Fruit fly (Drosophila melanogaster) whole organism, embryonic: ENCODE data around the gene IntS2.

Experiments used
- Bteb2 ChIP-seq: fragments of 200-800 bp; sonication (Bioruptor generic); optimal IDR thresholded peaks from 2 replicates; lab custom pipeline; 2016; ENCODE audit warnings: missing biosample characterization, missing genetic modification characterization
- CG10431 ChIP-seq: fragments of 200-800 bp; sonication (Bioruptor generic); optimal IDR thresholded peaks from 3 replicates; lab custom pipeline; 2018; ENCODE audit warnings: missing biosample characterization, mild to moderate bottlenecking, missing genetic modification characterization
- CG10462 ChIP-seq: fragments of 200-800 bp; sonication (Bioruptor generic); optimal IDR thresholded peaks from 2 replicates; lab custom pipeline; 2016; ENCODE audit warnings: missing biosample characterization, missing genetic modification characterization
- CG11247 ChIP-seq: fragments of 200-800 bp; sonication (Bioruptor generic); IDR thresholded peaks from 2 replicates; pipeline ENCODE4 v1.3.6; 2022; ENCODE audit warnings: missing biosample characterization, missing genetic modification characterization
- CG11696 ChIP-seq: fragments of 200-800 bp; sonication (Bioruptor generic); IDR thresholded peaks from 2 replicates; pipeline ENCODE4 v1.3.6; 2022; ENCODE audit warnings: missing biosample characterization, missing genetic modification characterization
- CG12219 ChIP-seq: fragments of 200-800 bp; sonication (Bioruptor generic); optimal IDR thresholded peaks from 3 replicates; lab custom pipeline; 2018; ENCODE audit warnings: missing biosample characterization, mild to moderate bottlenecking, missing genetic modification characterization
- CG16813 ChIP-seq: fragments of 200-800 bp; sonication (Bioruptor generic); IDR thresholded peaks from 3 replicates; pipeline ENCODE4 v1.3.6; 2022; ENCODE audit warnings: missing biosample characterization, missing genetic modification characterization; ENCODE audit not compliant: partially characterized antibody
- CG17186 ChIP-seq: fragments of 200-800 bp; sonication (Bioruptor generic); optimal IDR thresholded peaks from 3 replicates; lab custom pipeline; 2017; ENCODE audit warnings: missing biosample characterization, missing genetic modification reagents, missing genetic modification characterization
- CG17359 ChIP-seq: fragments of 200-800 bp; sonication (Bioruptor generic); optimal IDR thresholded peaks from 3 replicates; lab custom pipeline; 2018; ENCODE audit warnings: missing biosample characterization, mild to moderate bottlenecking, missing genetic modification characterization, moderate library complexity
- CG3838 ChIP-seq: fragments of 200-800 bp; sonication (Bioruptor generic); optimal IDR thresholded peaks from 3 replicates; lab custom pipeline; 2016; ENCODE audit warnings: missing biosample characterization, missing genetic modification characterization
- CG4617 ChIP-seq: fragments of 200-800 bp; sonication (Bioruptor generic); optimal IDR thresholded peaks from 3 replicates; lab custom pipeline; 2016; ENCODE audit warnings: missing biosample characterization, missing genetic modification characterization, borderline replicate concordance
- CG6654 ChIP-seq: fragments of 200-800 bp; sonication (Bioruptor generic); optimal IDR thresholded peaks from 2 replicates; lab custom pipeline; 2017; ENCODE audit warnings: missing biosample characterization, mild to moderate bottlenecking, missing genetic modification characterization
- CG8944 ChIP-seq: fragments of 200-800 bp; sonication (Bioruptor generic); optimal IDR thresholded peaks from 3 replicates; lab custom pipeline; 2016; ENCODE audit warnings: missing biosample characterization, missing genetic modification characterization
- CG9437 ChIP-seq: fragments of 200-800 bp; sonication (Bioruptor generic); optimal IDR thresholded peaks from 2 replicates; lab custom pipeline; 2018; ENCODE audit warnings: missing biosample characterization, mild to moderate bottlenecking, missing genetic modification characterization
- CrebB ChIP-seq: fragments of 200-800 bp; sonication (Bioruptor generic); optimal IDR thresholded peaks from 3 replicates; lab custom pipeline; 2018; ENCODE audit warnings: missing biosample characterization, mild to moderate bottlenecking, missing genetic modification characterization
- D ChIP-seq, 2 experiments: fragments of 200-800 bp in 1 of 2; fragments of >200 bp in 1 of 2; sonication (Bioruptor generic) in 1 of 2; optimal IDR thresholded peaks; 2 replicates in 1 of 2; 3 replicates in 1 of 2; lab custom pipeline; 2017; ENCODE audit warnings: mild to moderate bottlenecking in 1 of 2, missing biosample characterization in 1 of 2, missing genetic modification characterization in 1 of 2, missing genetic modification reagents in 1 of 2
- Dref ChIP-seq: fragments of 200-800 bp; sonication (Bioruptor generic); IDR thresholded peaks from 2 replicates; pipeline ENCODE4 v1.3.6; 2022; ENCODE audit warnings: missing biosample characterization, missing genetic modification characterization
- Fer3 ChIP-seq: fragments of 200-800 bp; sonication (Bioruptor generic); optimal IDR thresholded peaks from 2 replicates; lab custom pipeline; 2018; ENCODE audit warnings: missing biosample characterization, mild to moderate bottlenecking, missing genetic modification characterization, moderate library complexity
- H2.0 ChIP-seq: fragments of 200-800 bp; sonication (Bioruptor generic); IDR thresholded peaks from 2 replicates; pipeline ENCODE4 v1.3.6; 2022; ENCODE audit warnings: missing biosample characterization, missing genetic modification characterization
- HHEX ChIP-seq: fragments of 200-800 bp; sonication (Bioruptor generic); optimal IDR thresholded peaks from 3 replicates; lab custom pipeline; 2017; ENCODE audit warnings: missing biosample characterization, mild to moderate bottlenecking, missing genetic modification characterization, missing genetic modification reagents
- HLH54F ChIP-seq: fragments of 200-800 bp; sonication (Bioruptor generic); optimal IDR thresholded peaks from 3 replicates; lab custom pipeline; 2016; ENCODE audit warnings: missing biosample characterization, missing genetic modification characterization
- Jarid2 ChIP-seq: fragments of 200-800 bp; sonication (Bioruptor generic); optimal IDR thresholded peaks from 3 replicates; lab custom pipeline; 2017; ENCODE audit warnings: mild to moderate bottlenecking, missing biosample characterization, missing genetic modification reagents, missing genetic modification characterization
- Lpt ChIP-seq: fragments of >200 bp; optimal IDR thresholded peaks from 2 replicates; lab custom pipeline; 2018; ENCODE audit warnings: missing biosample characterization, missing genetic modification characterization
- Meics ChIP-seq: fragments of 200-800 bp; sonication (Bioruptor generic); optimal IDR thresholded peaks from 2 replicates; lab custom pipeline; 2017; ENCODE audit warnings: missing biosample characterization, mild to moderate bottlenecking, missing genetic modification characterization
- Oli ChIP-seq: fragments of 200-800 bp; sonication (Bioruptor generic); optimal IDR thresholded peaks from 2 replicates; lab custom pipeline; 2018; ENCODE audit warnings: missing biosample characterization, mild to moderate bottlenecking, missing genetic modification characterization, moderate library complexity
- Sox102F ChIP-seq: fragments of 200-800 bp; sonication (Bioruptor generic); optimal IDR thresholded peaks from 2 replicates; lab custom pipeline; 2018; ENCODE audit warnings: missing biosample characterization, mild to moderate bottlenecking, missing genetic modification characterization, moderate library complexity
- Spps ChIP-seq: fragments of 200-800 bp; sonication (Bioruptor generic); optimal IDR thresholded peaks from 2 replicates; lab custom pipeline; 2018; ENCODE audit warnings: missing biosample characterization, mild to moderate bottlenecking, missing genetic modification characterization
- Sry-β ChIP-seq: fragments of 200-800 bp; sonication (Bioruptor generic); optimal IDR thresholded peaks from 2 replicates; lab custom pipeline; 2018; ENCODE audit warnings: missing biosample characterization, mild to moderate bottlenecking, missing genetic modification characterization, moderate library complexity
- aop ChIP-seq: fragments of 200-800 bp; sonication (Bioruptor generic); IDR thresholded peaks from 2 replicates; pipeline ENCODE4 v1.3.6; 2022; ENCODE audit warnings: missing biosample characterization, missing genetic modification characterization
- ara ChIP-seq: fragments of 200-800 bp; sonication (Bioruptor generic); IDR thresholded peaks from 2 replicates; pipeline ENCODE4 v1.3.6; 2022; ENCODE audit warnings: missing biosample characterization, missing genetic modification characterization
- ase ChIP-seq: fragments of 200-800 bp; sonication (Bioruptor generic); IDR thresholded peaks from 3 replicates; pipeline ENCODE4 v1.3.6; 2022; ENCODE audit warnings: missing biosample characterization, missing genetic modification characterization
- chinmo ChIP-seq: fragments of 200-800 bp; sonication (Bioruptor generic); IDR thresholded peaks from 4 replicates; pipeline ENCODE4 v1.3.6; 2022; ENCODE audit warnings: missing biosample characterization, missing genetic modification characterization; ENCODE audit not compliant: partially characterized antibody
- crc ChIP-seq: fragments of 200-800 bp; sonication (Bioruptor generic); optimal IDR thresholded peaks from 2 replicates; lab custom pipeline; 2016; ENCODE audit warnings: missing biosample characterization, missing genetic modification characterization
- en ChIP-seq: fragments of 200-800 bp; sonication (Bioruptor generic); optimal IDR thresholded peaks from 2 replicates; lab custom pipeline; 2016; ENCODE audit warnings: missing biosample characterization, missing genetic modification characterization
- fru ChIP-seq: fragments of >200 bp; optimal IDR thresholded peaks from 2 replicates; lab custom pipeline; 2017
- grau ChIP-seq: fragments of 200-800 bp; optimal IDR thresholded peaks from 3 replicates; lab custom pipeline; 2019; ENCODE audit warnings: missing biosample characterization, mild to moderate bottlenecking, missing genetic modification characterization, moderate library complexity
- gt ChIP-seq: fragments of 200-800 bp; sonication (Bioruptor generic); IDR thresholded peaks from 2 replicates; pipeline ENCODE4 v1.3.6; 2022; ENCODE audit warnings: missing biosample characterization, missing genetic modification characterization
- her ChIP-seq: fragments of 200-800 bp; sonication (Bioruptor generic); optimal IDR thresholded peaks from 2 replicates; lab custom pipeline; 2016; ENCODE audit warnings: missing biosample characterization, missing genetic modification characterization
- maf-S ChIP-seq: fragments of 200-800 bp; sonication (Bioruptor generic); optimal IDR thresholded peaks from 2 replicates; lab custom pipeline; 2016; ENCODE audit warnings: missing biosample characterization, missing genetic modification characterization
- mld ChIP-seq: fragments of 200-800 bp; sonication (Bioruptor generic); IDR thresholded peaks from 3 replicates; pipeline ENCODE4 v1.3.6; 2022; ENCODE audit warnings: missing biosample characterization, missing genetic modification characterization; ENCODE audit not compliant: partially characterized antibody
- p53 ChIP-seq: fragments of 200-800 bp; sonication (Bioruptor generic); optimal IDR thresholded peaks from 2 replicates; lab custom pipeline; 2016; ENCODE audit warnings: missing biosample characterization, missing genetic modification characterization
- ranshi ChIP-seq: fragments of 200-800 bp; sonication (Bioruptor generic); IDR thresholded peaks from 2 replicates; pipeline ENCODE4 v1.3.6; 2022; ENCODE audit warnings: missing biosample characterization, missing genetic modification characterization
- slou ChIP-seq: fragments of 200-800 bp; sonication (Bioruptor generic); optimal IDR thresholded peaks from 3 replicates; lab custom pipeline; 2016; ENCODE audit warnings: missing biosample characterization, missing genetic modification characterization
- sna ChIP-seq: fragments of 200-800 bp; sonication (Bioruptor generic); IDR thresholded peaks from 2 replicates; pipeline ENCODE4 v1.3.6; 2022; ENCODE audit warnings: missing biosample characterization, missing genetic modification characterization; ENCODE audit not compliant: partially characterized antibody
- stwl ChIP-seq: fragments of 200-800 bp; sonication (Bioruptor generic); optimal IDR thresholded peaks from 3 replicates; lab custom pipeline; 2018; ENCODE audit warnings: missing biosample characterization, mild to moderate bottlenecking, missing genetic modification characterization, moderate library complexity
- tap ChIP-seq: fragments of 200-800 bp; optimal IDR thresholded peaks from 3 replicates; lab custom pipeline; 2019; ENCODE audit warnings: missing biosample characterization, mild to moderate bottlenecking, missing genetic modification characterization, moderate library complexity
- tll ChIP-seq, 2 experiments: fragments of 200-800 bp in 1 of 2; fragments of >200 bp in 1 of 2; sonication (Bioruptor generic) in 1 of 2; optimal IDR thresholded peaks; 2 replicates each; lab custom pipeline; 2017 to 2019; ENCODE audit warnings: missing biosample characterization in 2 of 2, missing genetic modification characterization in 2 of 2, mild to moderate bottlenecking in 1 of 2, moderate library complexity in 1 of 2
- ttk ChIP-seq: fragments of 200-800 bp; sonication (Bioruptor generic); IDR thresholded peaks from 2 replicates; pipeline ENCODE4 v2.1.2; 2022; ENCODE audit warnings: missing biosample characterization, missing genetic modification characterization
- unpg ChIP-seq: fragments of 200-800 bp; sonication (Bioruptor generic); optimal IDR thresholded peaks from 3 replicates; lab custom pipeline; 2018; ENCODE audit warnings: missing biosample characterization, mild to moderate bottlenecking, missing genetic modification characterization, moderate library complexity

The IntS2 gene

dm6 chrX:17631996-17632612 lies 24.5 kb downstream of the IntS2 start, which contains the start of the genes corolla and ND-24 (continued):
- TF ChIP-seq slou (GFP tag; lab: Kevin White, UChicago) (peak; percentile 72), CG3838 (peak; percentile 76), ranshi (GFP tag; lab: Robert Waterston, UW) (peak; percentile 83), Fer3 (tag; lab: Kevin White, UChicago) (peak; percentile 82), CG11696 (GFP tag; lab: Robert Waterston, UW) (peak; percentile 57; the same call in 1 of the 2 replicates), CG17186 (GFP tag; lab: Kevin White, UChicago) (peak; percentile 72), CG8944 (peak; percentile 81), aop (0 out of 2 replicates have a peak, but pooled peaks have one; percentile 36), maf-S (peak; percentile 83), CG17359 (peak; percentile 83), H2.0 (peak; percentile 85), crc (GFP tag; lab: Kevin White, UChicago) (peak; percentile 37), D (optimal IDR thresholded peaks at IDR 0.05; lab: Kevin White, UChicago) (no peak), D (GFP tag; optimal IDR thresholded peaks at IDR 0.05; lab: Kevin White, UChicago) (peak; percentile 63), CG16813 (GFP tag; lab: Robert Waterston, UW) (peak; percentile 89), mld (GFP tag; lab: Robert Waterston, UW) (no peak), p53 (no peak), tll (GFP tag; optimal IDR thresholded peaks at IDR 0.05; lab: Kevin White, UChicago) (peak in 1 of 2 experiments; percentile 22), Bteb2 (GFP tag; lab: Kevin White, UChicago) (peak; percentile 88), HLH54F (GFP tag; lab: Kevin White, UChicago) (peak; percentile 90), CG10462 (GFP tag; lab: Kevin White, UChicago) (peak; percentile 66), sna (GFP tag; lab: Robert Waterston, UW) (peak; percentile 88), Oli (tag; lab: Kevin White, UChicago) (peak; percentile 62), Sry-β (GFP tag; lab: Kevin White, UChicago) (peak; percentile 87), CG4617 (GFP tag; lab: Kevin White, UChicago) (peak; percentile 76), grau (peak; percentile 69), CG6654 (GFP tag; lab: Kevin White, UChicago) (no peak), Sox102F (GFP tag; lab: Kevin White, UChicago) (no peak), her (GFP tag; lab: Kevin White, UChicago) (peak; percentile 26), Meics (GFP tag; lab: Kevin White, UChicago) (no peak), CG12219 (GFP tag; lab: Kevin White, UChicago) (peak; percentile 2), ase (peak; percentile 87), CG9437 (GFP tag; lab: Kevin White, UChicago) (peak; percentile 50), ttk (GFP tag; lab: Robert Waterston, UW) (peak; percentile 87), Jarid2 (no peak), Lpt (GFP tag; lab: Kevin White, UChicago) (no peak), Dref (GFP tag; lab: Robert Waterston, UW) (peak; percentile 75), CG11247 (GFP tag; lab: Robert Waterston, UW) (peak; percentile 87), stwl (tag; lab: Kevin White, UChicago) (peak; percentile 77), tap (tag; lab: Kevin White, UChicago) (no peak), ara (GFP tag; lab: Robert Waterston, UW) (peak; percentile 73; the same call in 1 of the 2 replicates), gt (peak; percentile 62; the same call in 1 of the 2 replicates), en (GFP tag; lab: Kevin White, UChicago) (peak; percentile 6), CG10431 (GFP tag; lab: Kevin White, UChicago) (no peak), chinmo (GFP tag; lab: Robert Waterston, UW) (no peak), Spps (peak; percentile 59), CrebB (tag; lab: Kevin White, UChicago) (peak; percentile 31), HHEX (GFP tag; lab: Kevin White, UChicago) (peak; percentile 59), fru (lab: Kevin White, UChicago) (no peak), unpg (peak; percentile 82)
